Worm (Caenorhabditis elegans) whole organism, early embryonic: Measurements from ENCODE around the gene lec-9.
"Not testable (repeated sequence)": the region's sequence is repeated elsewhere in the genome, so short reads cannot be mapped to it uniquely, and the experiment has no call there.

Experiments
- B0310.2 ChIP-seq: sonication (generic microtip); optimal IDR thresholded peaks from 2 replicates; lab custom pipeline; 2016; ENCODE audit warnings: mild to moderate bottlenecking, missing genetic modification characterization, missing compliant biosample characterization
- F13C5.2 ChIP-seq: sonication (generic microtip); optimal IDR thresholded peaks from 2 replicates; lab custom pipeline; 2017; ENCODE audit warnings: mild to moderate bottlenecking, missing genetic modification characterization, inconsistent platforms, missing compliant biosample characterization
- aly-1 ChIP-seq: sonication (generic microtip); optimal IDR thresholded peaks from 2 replicates; lab custom pipeline; 2016; ENCODE audit warnings: missing genetic modification characterization, missing compliant biosample characterization
- ama-1 ChIP-seq: fragments of 150-350 bp; optimal IDR thresholded peaks from 2 replicates; lab custom pipeline; 2014
- ceh-13 ChIP-seq: fragments of 200-800 bp; sonication (Bioruptor generic); optimal IDR thresholded peaks from 2 replicates; lab custom pipeline; 2018; ENCODE audit warnings: mild to moderate bottlenecking, missing genetic modification characterization, missing compliant biosample characterization
- ceh-36 ChIP-seq: sonication (generic microtip); optimal IDR thresholded peaks from 2 replicates; lab custom pipeline; 2016; ENCODE audit warnings: missing genetic modification characterization, inconsistent platforms, missing compliant biosample characterization
- ets-7 ChIP-seq: sonication (generic microtip); optimal IDR thresholded peaks from 2 replicates; lab custom pipeline; 2016; ENCODE audit warnings: missing genotype, missing genetic modification characterization, missing compliant biosample characterization
- flt-1 ChIP-seq: fragments of 200-800 bp; sonication (Bioruptor generic); IDR thresholded peaks from 2 replicates; pipeline ENCODE4 v1.3.6; 2022; ENCODE audit warnings: missing genetic modification characterization, missing compliant biosample characterization
- hmbx-1 ChIP-seq: sonication (generic microtip); optimal IDR thresholded peaks from 2 replicates; lab custom pipeline; 2016; ENCODE audit warnings: mild to moderate bottlenecking, missing genetic modification characterization, missing compliant biosample characterization
- hmg-4 ChIP-seq: fragments of 200-800 bp; sonication (Bioruptor generic); optimal IDR thresholded peaks from 2 replicates; lab custom pipeline; 2018; ENCODE audit warnings: mild to moderate bottlenecking, missing genetic modification characterization, missing compliant biosample characterization
- hnd-1 ChIP-seq: sonication (generic microtip); optimal IDR thresholded peaks from 2 replicates; lab custom pipeline; 2016; ENCODE audit warnings: missing genetic modification characterization, missing compliant biosample characterization
- pes-1 ChIP-seq: fragments of 200-800 bp; sonication (Bioruptor generic); IDR thresholded peaks from 2 replicates; pipeline ENCODE4 v1.3.6; 2022; ENCODE audit warnings: missing genetic modification reagents, missing genetic modification characterization, missing compliant biosample characterization
- scrt-1 ChIP-seq: fragments of 200-800 bp; sonication (Bioruptor generic); IDR thresholded peaks from 2 replicates; pipeline ENCODE4 v1.3.6; 2022; ENCODE audit warnings: missing genetic modification characterization, missing compliant biosample characterization
- sea-1 ChIP-seq: fragments of 200-800 bp; sonication (Bioruptor generic); conservative IDR thresholded peaks from 2 replicates; pipeline ENCODE4 v1.3.6; 2022; ENCODE audit warnings: missing genetic modification characterization, missing compliant biosample characterization
- tbx-11 ChIP-seq: fragments of 200-800 bp; sonication (Bioruptor generic); IDR thresholded peaks from 2 replicates; pipeline ENCODE4 v1.3.6; 2022; ENCODE audit warnings: missing genetic modification characterization, missing compliant biosample characterization
- tbx-37 ChIP-seq: fragments of 200-800 bp; sonication (Bioruptor generic); conservative IDR thresholded peaks from 2 replicates; pipeline ENCODE4 v1.3.6; 2022; ENCODE audit warnings: missing genetic modification reagents, missing genetic modification characterization, missing compliant biosample characterization
- tra-4 ChIP-seq: sonication (generic microtip); optimal IDR thresholded peaks from 2 replicates; lab custom pipeline; 2017; ENCODE audit warnings: missing genetic modification characterization, missing compliant biosample characterization

lec-9 gene

DNA sequence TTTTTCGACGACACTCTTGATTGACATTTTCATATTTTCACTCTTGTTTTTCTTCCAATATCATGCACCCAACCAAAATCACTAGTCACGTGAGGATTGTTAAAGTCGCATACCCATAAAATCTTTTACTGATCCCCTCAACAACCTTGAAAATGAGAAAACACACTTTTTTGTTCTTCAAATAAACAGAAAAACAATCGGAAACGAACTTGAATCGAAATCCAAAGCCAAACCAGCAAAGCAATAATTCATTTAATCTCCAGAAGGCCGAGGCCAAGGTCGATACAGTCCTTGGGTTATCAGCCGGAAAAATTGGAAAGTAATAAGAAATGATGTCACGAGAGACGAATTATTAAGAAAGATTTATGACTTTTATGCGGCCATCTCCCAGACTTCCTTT, 43.5 kb downstream of the lec-9 start:
- TF ChIP-seq hmg-4 (no peak), scrt-1 (no peak), ets-7 (no peak), sea-1 (GFP tag; lab: Robert Waterston, UW) (no peak), aly-1 (no peak), hnd-1 (tag; lab: Kevin White, UChicago) (no peak), ceh-36 (tag; lab: Kevin White, UChicago) (no peak), tbx-37 (no peak), tra-4 (tag; lab: Kevin White, UChicago) (no peak), ceh-13 (GFP tag; lab: Kevin White, UChicago) (no peak), pes-1 (no peak), F13C5.2 (no peak), tbx-11 (GFP tag; lab: Robert Waterston, UW) (no peak), flt-1 (GFP tag; lab: Robert Waterston, UW) (no peak), hmbx-1 (tag; lab: Kevin White, UChicago) (no peak), B0310.2 (tag; lab: Kevin White, UChicago) (no peak), ama-1 (lab: Kevin White, UChicago) (no peak)

DNA sequence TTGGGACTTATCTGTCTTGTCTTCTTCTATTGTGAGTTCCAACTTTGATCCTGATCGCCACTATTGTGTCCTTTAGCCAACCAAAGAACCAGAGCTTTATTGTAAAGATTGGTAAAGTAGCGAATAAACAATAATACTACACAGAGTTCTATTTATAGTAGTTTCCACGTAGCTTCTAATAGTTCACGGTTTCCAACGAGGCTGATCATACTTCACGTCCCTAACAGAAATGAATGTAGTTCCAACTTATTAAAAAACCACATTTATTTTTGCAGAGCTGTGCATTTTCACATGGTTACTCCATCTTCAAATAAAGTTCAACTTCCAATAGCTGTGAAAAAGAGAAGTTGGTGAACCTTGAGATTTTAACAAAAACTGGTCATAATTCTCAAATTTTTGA, 49.1 kb downstream of the lec-9 start, which contains the start of gene tmem-218:
tmem-218 (plus strand) TSS at position 301 of the 400 bp plus-strand sequence.
- not testable (repeated sequence) for TF ChIP-seq scrt-1; flt-1 (GFP tag; lab: Robert Waterston, UW); F13C5.2
